Worm (Caenorhabditis elegans) whole organism, L4 larva: ENCODE measurements around the gene Y73F4A.2.

Experiments used
- T20F7.1 ChIP-seq: fragments of 200-800 bp; sonication (Bioruptor generic); optimal IDR thresholded peaks from 2 replicates; lab custom pipeline; 2018; ENCODE audit warnings: mild to moderate bottlenecking, missing genetic modification characterization, missing compliant biosample characterization
- Y105C5A.15 ChIP-seq: fragments of 200-800 bp; sonication (Bioruptor generic); IDR thresholded peaks from 2 replicates; pipeline ENCODE4 v1.3.6; 2022; ENCODE audit warnings: missing genetic modification characterization, missing compliant biosample characterization
- ZK546.5 ChIP-seq, 2 experiments: sonication (generic microtip); optimal IDR thresholded peaks; 2 replicates each; lab custom pipeline; 2017; ENCODE audit warnings: missing biosample characterization in 2 of 2, missing genetic modification characterization in 2 of 2
- aha-1 ChIP-seq: fragments of 150-350 bp; peaks from one replicate; lab custom pipeline; 2014; ENCODE audit warnings: missing biosample characterization, missing genetic modification characterization
- aly-2 ChIP-seq: sonication (generic microtip); optimal IDR thresholded peaks from 2 replicates; lab custom pipeline; 2018; ENCODE audit warnings: missing biosample characterization, missing genetic modification characterization
- ceh-28 ChIP-seq: fragments of 150-350 bp; optimal IDR thresholded peaks from 2 replicates; lab custom pipeline; 2014; ENCODE audit warnings: missing biosample characterization, missing genetic modification reagents, missing genetic modification characterization
- ces-1 ChIP-seq: fragments of 150-350 bp; sonication (generic microtip); optimal IDR thresholded peaks from 4 replicates; lab custom pipeline; 2014; ENCODE audit warnings: missing biosample characterization, missing genetic modification reagents, missing genetic modification characterization
- cey-2 ChIP-seq: sonication (generic microtip); optimal IDR thresholded peaks from 3 replicates; lab custom pipeline; 2017; ENCODE audit warnings: missing genetic modification characterization, mild to moderate bottlenecking, missing compliant biosample characterization, antibody characterized with exemption, borderline replicate concordance; ENCODE audit not compliant: insufficient read depth
- daf-16 ChIP-seq, 3 experiments: sonication (generic microtip); optimal IDR thresholded peaks; 2 replicates each; lab custom pipeline; 2016 to 2017; ENCODE audit warnings: missing genetic modification characterization in 3 of 3, missing genetic modification reagents in 3 of 3, mild to moderate bottlenecking in 2 of 3, missing compliant biosample characterization in 2 of 3, missing biosample characterization in 1 of 3, moderate library complexity in 1 of 3
- dmd-6 ChIP-seq: fragments of 200-800 bp; sonication (Bioruptor generic); IDR thresholded peaks from 2 replicates; pipeline ENCODE4 v1.3.6; 2022; ENCODE audit warnings: missing genetic modification reagents, missing genetic modification characterization, missing compliant biosample characterization
- dmd-9 ChIP-seq: fragments of 200-800 bp; sonication (Bioruptor generic); IDR thresholded peaks from 2 replicates; pipeline ENCODE4 v1.3.6; 2022; ENCODE audit warnings: missing genetic modification reagents, missing genetic modification characterization, missing compliant biosample characterization
- dpl-1 ChIP-seq: fragments of 150-350 bp; optimal IDR thresholded peaks from 2 replicates; lab custom pipeline; 2014; ENCODE audit warnings: missing biosample characterization, missing genetic modification reagents, missing genetic modification characterization
- duxl-1 ChIP-seq: sonication (generic microtip); optimal IDR thresholded peaks from 2 replicates; lab custom pipeline; 2016; ENCODE audit warnings: mild to moderate bottlenecking, missing genetic modification characterization, moderate library complexity, missing compliant biosample characterization; ENCODE audit not compliant: poor library complexity
- dve-1 ChIP-seq: sonication (generic microtip); optimal IDR thresholded peaks from 2 replicates; lab custom pipeline; 2017; ENCODE audit warnings: antibody characterized with exemption, mild to moderate bottlenecking, missing genetic modification characterization, missing compliant biosample characterization; ENCODE audit not compliant: insufficient read depth
- egl-43 ChIP-seq: fragments of 200-800 bp; sonication (Bioruptor generic); IDR thresholded peaks from 2 replicates; pipeline ENCODE4 v1.3.6; 2022; ENCODE audit warnings: missing genetic modification reagents, missing genetic modification characterization, missing compliant biosample characterization
- gei-8 ChIP-seq: fragments of 200-800 bp; sonication (Bioruptor generic); optimal IDR thresholded peaks from 2 replicates; lab custom pipeline; 2018; ENCODE audit warnings: mild to moderate bottlenecking, missing genetic modification characterization, missing compliant biosample characterization
- hmg-1.1 ChIP-seq: fragments of 200-800 bp; sonication (Bioruptor generic); IDR thresholded peaks from 2 replicates; pipeline ENCODE4 v1.3.6; 2022; ENCODE audit warnings: missing genetic modification reagents, missing genetic modification characterization, missing compliant biosample characterization
- lin-29 ChIP-seq: fragments of 200-800 bp; sonication (Bioruptor generic); IDR thresholded peaks from 2 replicates; pipeline ENCODE4 v1.3.6; 2022; ENCODE audit warnings: missing genetic modification reagents, missing genetic modification characterization, missing compliant biosample characterization
- mes-2 ChIP-seq: sonication (generic microtip); optimal IDR thresholded peaks from 2 replicates; lab custom pipeline; 2016; ENCODE audit warnings: missing genotype, mild to moderate bottlenecking, missing genetic modification characterization, missing compliant biosample characterization; ENCODE audit not compliant: poor library complexity, severe bottlenecking
- nhr-102 ChIP-seq: sonication (generic microtip); optimal IDR thresholded peaks from 2 replicates; lab custom pipeline; 2016; ENCODE audit warnings: mild to moderate bottlenecking, missing genetic modification characterization, moderate library complexity, missing compliant biosample characterization
- nhr-11 ChIP-seq: fragments of 150-350 bp; optimal IDR thresholded peaks from 2 replicates; lab custom pipeline; 2014; ENCODE audit warnings: missing biosample characterization, missing genetic modification characterization
- nhr-237 ChIP-seq: sonication (generic microtip); optimal IDR thresholded peaks from 2 replicates; lab custom pipeline; 2017; ENCODE audit warnings: missing biosample characterization, missing genetic modification characterization
- nhr-48 ChIP-seq: sonication (generic microtip); optimal IDR thresholded peaks from 2 replicates; lab custom pipeline; 2016; ENCODE audit warnings: mild to moderate bottlenecking, missing genetic modification characterization, missing compliant biosample characterization
- nhr-77 ChIP-seq: fragments of 150-350 bp; optimal IDR thresholded peaks from 2 replicates; lab custom pipeline; 2014; ENCODE audit warnings: missing biosample characterization, missing genetic modification characterization
- pha-4 ChIP-seq, 2 experiments: fragments of 150-350 bp in 1 of 2; fragments of 200-800 bp in 1 of 2; sonication (Bioruptor generic) in 1 of 2; IDR thresholded peaks in 1 of 2; optimal IDR thresholded peaks in 1 of 2; 2 replicates each; pipeline versions ENCODE4 v1.3.6 to Lab custom; 2014 to 2022; ENCODE audit warnings: missing genetic modification characterization in 2 of 2, missing genetic modification reagents in 2 of 2, missing biosample characterization in 1 of 2, missing compliant biosample characterization in 1 of 2
- saeg-2 ChIP-seq: fragments of 200-800 bp; sonication (Bioruptor generic); IDR thresholded peaks from 2 replicates; pipeline ENCODE4 v1.3.6; 2022; ENCODE audit warnings: missing genetic modification reagents, missing genetic modification characterization, missing compliant biosample characterization
- set-16 ChIP-seq: fragments of 200-800 bp; sonication (Bioruptor generic); IDR thresholded peaks from 2 replicates; pipeline ENCODE4 v1.3.6; 2022; ENCODE audit warnings: missing genetic modification reagents, missing genetic modification characterization, missing compliant biosample characterization
- snpc-4 ChIP-seq: fragments of 150-350 bp; optimal IDR thresholded peaks from 2 replicates; lab custom pipeline; 2014; ENCODE audit warnings: missing biosample characterization, missing genetic modification characterization
- spr-1 ChIP-seq: sonication (generic microtip); optimal IDR thresholded peaks from 2 replicates; lab custom pipeline; 2016; ENCODE audit warnings: mild to moderate bottlenecking, missing genetic modification characterization, missing compliant biosample characterization
- spr-3 ChIP-seq: fragments of 200-800 bp; sonication (Bioruptor generic); optimal IDR thresholded peaks from 2 replicates; lab custom pipeline; 2018; ENCODE audit warnings: mild to moderate bottlenecking, missing genetic modification characterization, missing compliant biosample characterization
- tra-1 ChIP-seq: fragments of 200-800 bp; sonication (Bioruptor generic); IDR thresholded peaks from 2 replicates; pipeline ENCODE4 v1.3.6; 2022; ENCODE audit warnings: missing genetic modification reagents, missing genetic modification characterization, missing compliant biosample characterization
- unc-130 ChIP-seq: sonication (generic microtip); optimal IDR thresholded peaks from 2 replicates; lab custom pipeline; 2016; ENCODE audit warnings: missing genetic modification reagents, missing genetic modification characterization, missing compliant biosample characterization
- unc-39 ChIP-seq: sonication (generic microtip); optimal IDR thresholded peaks from 2 replicates; lab custom pipeline; 2017; ENCODE audit warnings: missing biosample characterization, missing genetic modification characterization
- unc-62 ChIP-seq, 3 experiments: fragments of 150-350 bp in 1 of 3; sonication (generic microtip); optimal IDR thresholded peaks in 2 of 3; peaks in 1 of 3; 1 replicate in 1 of 3; 2 replicates in 2 of 3; lab custom pipeline; 2014 to 2017; ENCODE audit warnings: missing biosample characterization in 3 of 3, missing genetic modification characterization in 3 of 3, missing genetic modification reagents in 3 of 3, missing genotype in 1 of 3
- zfp-2 ChIP-seq: sonication (generic microtip); optimal IDR thresholded peaks from 2 replicates; lab custom pipeline; 2016; ENCODE audit warnings: mild to moderate bottlenecking, missing genetic modification characterization, missing compliant biosample characterization
- zfp-3 ChIP-seq: fragments of 200-800 bp; sonication (Bioruptor generic); conservative IDR thresholded peaks from 2 replicates; pipeline ENCODE4 v1.3.6; 2022; ENCODE audit warnings: missing genetic modification reagents, missing genetic modification characterization, missing compliant biosample characterization

Gene Y73F4A.2

ce11 chrIV:9040393-9040792 lies 2.8 kb downstream of the Y73F4A.2 start, which contains the start of gene Y73F4A.3:
Gene Y73F4A.3 (minus strand): TSS chrIV:9040493.
- TF ChIP-seq egl-43 (GFP tag; lab: Robert Waterston, UW): no peak
- TF ChIP-seq nhr-237: no peak
- no peak for TF ChIP-seq nhr-48 (tag; lab: Kevin White, UChicago)
- no peak for TF ChIP-seq ZK546.5 (tag; optimal IDR thresholded peaks at IDR 0.05; lab: Kevin White, UChicago)
- no peak for TF ChIP-seq saeg-2 (GFP tag; lab: Robert Waterston, UW)
- TF ChIP-seq ceh-28 (tag; lab: Kevin White, UChicago): no peak
- TF ChIP-seq unc-39: no peak
- TF ChIP-seq ces-1: no peak
- TF ChIP-seq snpc-4: no peak
- TF ChIP-seq set-16: no peak
- TF ChIP-seq dmd-9 (GFP tag; lab: Robert Waterston, UW): no peak
- TF ChIP-seq spr-1 (tag; lab: Kevin White, UChicago): no peak
- TF ChIP-seq T20F7.1 (GFP tag; lab: Kevin White, UChicago): no peak
- TF ChIP-seq unc-62 (GFP tag; optimal IDR thresholded peaks at IDR 0.05 in 1 of 2; lab: Kevin White, UChicago): no peak
- no peak for TF ChIP-seq unc-62 (tag; optimal IDR thresholded peaks at IDR 0.05; lab: Kevin White, UChicago)
- TF ChIP-seq tra-1 (GFP tag; lab: Robert Waterston, UW): no peak
- TF ChIP-seq nhr-11 (tag; lab: Kevin White, UChicago): no peak

ce11 chrIV:9037063-9037462 lies 6.1 kb downstream of the Y73F4A.2 start, which contains the start of gene C53D6.7:
Gene C53D6.7 (minus strand): TSS chrIV:9037163.
- TF ChIP-seq nhr-102 (tag; lab: Kevin White, UChicago): no peak
- TF ChIP-seq gei-8 (GFP tag; lab: Kevin White, UChicago): no peak
- no peak for TF ChIP-seq lin-29 (GFP tag; lab: Robert Waterston, UW)
- no peak for TF ChIP-seq cey-2 (tag; lab: Kevin White, UChicago)
- TF ChIP-seq Y105C5A.15: no peak
- TF ChIP-seq unc-130 (GFP tag; lab: Kevin White, UChicago): no peak
- TF ChIP-seq spr-3 (GFP tag; lab: Kevin White, UChicago): no peak
- TF ChIP-seq zfp-3 (GFP tag; lab: Robert Waterston, UW): no peak
- no peak for TF ChIP-seq dpl-1 (GFP tag; lab: Kevin White, UChicago)
- TF ChIP-seq mes-2 (tag; lab: Kevin White, UChicago): no peak
- TF ChIP-seq duxl-1 (tag; lab: Kevin White, UChicago): no peak
- TF ChIP-seq egl-43 (GFP tag; lab: Robert Waterston, UW): no peak
- no peak for TF ChIP-seq set-16
- no peak for TF ChIP-seq nhr-77 (tag; lab: Kevin White, UChicago)
- no peak for TF ChIP-seq aly-2

- TF ChIP-seq dmd-6 (no peak), saeg-2 (GFP tag; lab: Robert Waterston, UW) (no peak)
Observed at ce11 chrIV:9034340-9034739, 8.8 kb downstream of the Y73F4A.2 start, which contains the start of gene C53D6.10. Gene C53D6.10 (minus strand): TSS chrIV:9034440.

ce11 chrIV:9032550-9032949 lies 10.6 kb downstream of the Y73F4A.2 start, which contains the start of gene C53D6.6:
Gene C53D6.6 (minus strand): TSS chrIV:9032667.
- TF ChIP-seq dve-1 (tag; lab: Kevin White, UChicago) (no peak), zfp-2 (tag; lab: Kevin White, UChicago) (no peak), aha-1 (tag; lab: Kevin White, UChicago) (peak; percentile 26), dpl-1 (GFP tag; lab: Kevin White, UChicago) (no peak), hmg-1.1 (no peak), pha-4 (GFP tag; IDR thresholded peaks at IDR 0.05; lab: Robert Waterston, UW) (no peak), pha-4 (tag; optimal IDR thresholded peaks at IDR 0.05; lab: Kevin White, UChicago) (peak; percentile 4), daf-16 (GFP tag; optimal IDR thresholded peaks at IDR 0.05; lab: Kevin White, UChicago) (no peak), daf-16 (tag; optimal IDR thresholded peaks at IDR 0.05; lab: Kevin White, UChicago) (peak; percentile 68), unc-62 (GFP tag; optimal IDR thresholded peaks at IDR 0.05 in 1 of 2; lab: Kevin White, UChicago) (peak in 1 of 2 experiments; percentile 6), unc-62 (tag; optimal IDR thresholded peaks at IDR 0.05; lab: Kevin White, UChicago) (no peak)
